Worm (Caenorhabditis elegans) whole organism, midembryonic: ENCODE measurements around the gene F35C11.6.

ENCODE experiments used
- flt-1 ChIP-seq: fragments of 200-800 bp; sonication (Bioruptor generic); IDR thresholded peaks from 2 replicates; pipeline ENCODE4 v1.3.6; 2022; ENCODE audit warnings: missing genetic modification characterization, missing compliant biosample characterization
- med-1 ChIP-seq: sonication (generic microtip); optimal IDR thresholded peaks from 2 replicates; lab custom pipeline; 2017; ENCODE audit warnings: missing genetic modification characterization, mild to moderate bottlenecking, missing compliant biosample characterization, antibody characterized with exemption, missing genetic modification reagents; ENCODE audit not compliant: insufficient read depth
- ztf-23 ChIP-seq: fragments of 200-800 bp; sonication (Bioruptor generic); IDR thresholded peaks from 2 replicates; pipeline ENCODE4 v1.3.6; 2022; ENCODE audit warnings: missing genetic modification reagents, missing genetic modification characterization, missing compliant biosample characterization

DNA sequence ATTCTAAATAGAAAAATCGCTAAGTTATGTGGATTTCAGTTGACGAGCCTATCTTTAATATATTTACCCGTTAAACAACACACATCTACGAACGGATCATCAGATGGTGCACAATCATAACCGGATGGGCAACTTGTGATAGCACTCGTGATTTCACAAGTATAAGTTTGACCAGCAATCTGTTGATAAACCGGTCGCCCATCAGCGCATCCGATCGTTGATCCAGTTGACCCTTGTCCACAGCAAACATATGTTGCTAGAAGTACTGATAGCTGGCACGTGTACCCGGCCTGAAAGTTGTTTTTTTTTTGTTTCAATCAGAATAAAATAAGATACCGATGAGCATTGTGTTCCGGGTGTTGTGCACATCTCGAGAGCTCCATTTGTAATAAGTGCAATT, 8.7 kb upstream of the F35C11.6 start:
- no peak for TF ChIP-seq med-1 (GFP tag; lab: Kevin White, UChicago)
- no peak for TF ChIP-seq ztf-23 (GFP tag; lab: Robert Waterston, UW)
- TF ChIP-seq flt-1 = no peak
